Fruit fly (Drosophila melanogaster) whole organism, pupa: ENCODE data around the gene CG4884.

Source experiments
- CG8159 ChIP-seq: fragments of 200-800 bp; sonication (Bioruptor generic); optimal IDR thresholded peaks from 3 replicates; lab custom pipeline; 2018; ENCODE audit warnings: missing biosample characterization, mild to moderate bottlenecking, missing genetic modification characterization, moderate library complexity
- CG9948 ChIP-seq: fragments of 200-800 bp; sonication (Bioruptor generic); optimal IDR thresholded peaks from 2 replicates; lab custom pipeline; 2018; ENCODE audit warnings: missing biosample characterization, mild to moderate bottlenecking, missing genetic modification characterization, moderate library complexity
- fd96Ca ChIP-seq: fragments of 200-800 bp; sonication (Bioruptor generic); IDR thresholded peaks from 3 replicates; pipeline ENCODE4 v1.3.6; 2022; ENCODE audit warnings: missing biosample characterization, missing genetic modification characterization
- gl ChIP-seq: fragments of 200-800 bp; sonication (Bioruptor generic); optimal IDR thresholded peaks from 2 replicates; lab custom pipeline; 2018; ENCODE audit warnings: missing biosample characterization, mild to moderate bottlenecking, missing genetic modification characterization
- rn ChIP-seq: fragments of 200-800 bp; sonication (Bioruptor generic); IDR thresholded peaks from 2 replicates; pipeline ENCODE4 v1.3.6; 2022; ENCODE audit warnings: missing biosample characterization, missing genetic modification characterization

dm6 chr3R:27957967-27958366, 1.1 kb downstream of the CG4884 start:
- TF ChIP-seq gl = no peak
- no peak for TF ChIP-seq fd96Ca (GFP tag; lab: Robert Waterston, UW)
- TF ChIP-seq CG9948 (tag; lab: Kevin White, UChicago) = no peak
- TF ChIP-seq CG8159 (tag; lab: Kevin White, UChicago) = no peak
- TF ChIP-seq rn (GFP tag; lab: Robert Waterston, UW) = no peak
